Worm (Caenorhabditis elegans) whole organism, late embryonic: ENCODE data around the gene Y57G11C.46.

Experiments
- K09A11.1 ChIP-seq: sonication (generic microtip); optimal IDR thresholded peaks from 2 replicates; lab custom pipeline; 2017; ENCODE audit warnings: antibody characterized with exemption, mild to moderate bottlenecking, missing genetic modification characterization, missing compliant biosample characterization; ENCODE audit not compliant: insufficient read depth
- elt-4 ChIP-seq: sonication (generic microtip); optimal IDR thresholded peaks from 2 replicates; lab custom pipeline; 2016; ENCODE audit warnings: missing genetic modification characterization, missing compliant biosample characterization
- fkh-10 ChIP-seq: fragments of 150-350 bp; optimal IDR thresholded peaks from 2 replicates; lab custom pipeline; 2014; ENCODE audit warnings: missing biosample characterization, missing genetic modification reagents, missing genetic modification characterization
- hlh-30 ChIP-seq: sonication (generic microtip); optimal IDR thresholded peaks from 2 replicates; lab custom pipeline; 2017; ENCODE audit warnings: antibody characterized with exemption, missing genetic modification characterization, missing compliant biosample characterization; ENCODE audit not compliant: insufficient read depth
- nhr-11 ChIP-seq: fragments of 150-350 bp; optimal IDR thresholded peaks from 2 replicates; lab custom pipeline; 2014; ENCODE audit warnings: missing biosample characterization, missing genetic modification characterization
- npax-4 ChIP-seq: sonication (generic microtip); optimal IDR thresholded peaks from 2 replicates; lab custom pipeline; 2016; ENCODE audit warnings: missing genetic modification characterization, missing compliant biosample characterization
- pha-2 ChIP-seq: sonication (generic microtip); optimal IDR thresholded peaks from 2 replicates; lab custom pipeline; 2017; ENCODE audit warnings: mild to moderate bottlenecking, missing genetic modification characterization, missing compliant biosample characterization
- pha-4 ChIP-seq: fragments of 150-350 bp; optimal IDR thresholded peaks from 2 replicates; lab custom pipeline; 2018; ENCODE audit warnings: missing biosample characterization, missing genetic modification reagents, missing genetic modification characterization
- pros-1 ChIP-seq: fragments of 150-350 bp; optimal IDR thresholded peaks from 2 replicates; lab custom pipeline; 2014; ENCODE audit warnings: missing biosample characterization, missing genetic modification reagents, missing genetic modification characterization
- sox-4 ChIP-seq: sonication (generic microtip); optimal IDR thresholded peaks from 2 replicates; lab custom pipeline; 2017; ENCODE audit warnings: mild to moderate bottlenecking, missing genetic modification characterization, inconsistent platforms, missing compliant biosample characterization
- tbx-7 ChIP-seq: sonication (generic microtip); optimal IDR thresholded peaks from 2 replicates; lab custom pipeline; 2016; ENCODE audit warnings: missing genotype, missing genetic modification characterization, missing compliant biosample characterization
- ttx-3 ChIP-seq: sonication (generic microtip); optimal IDR thresholded peaks from 2 replicates; lab custom pipeline; 2016; ENCODE audit warnings: missing genetic modification reagents, missing genetic modification characterization, missing compliant biosample characterization
- unc-55 ChIP-seq: sonication (generic microtip); optimal IDR thresholded peaks from 2 replicates; lab custom pipeline; 2017; ENCODE audit warnings: missing biosample characterization, missing genetic modification reagents, missing genetic modification characterization

DNA sequence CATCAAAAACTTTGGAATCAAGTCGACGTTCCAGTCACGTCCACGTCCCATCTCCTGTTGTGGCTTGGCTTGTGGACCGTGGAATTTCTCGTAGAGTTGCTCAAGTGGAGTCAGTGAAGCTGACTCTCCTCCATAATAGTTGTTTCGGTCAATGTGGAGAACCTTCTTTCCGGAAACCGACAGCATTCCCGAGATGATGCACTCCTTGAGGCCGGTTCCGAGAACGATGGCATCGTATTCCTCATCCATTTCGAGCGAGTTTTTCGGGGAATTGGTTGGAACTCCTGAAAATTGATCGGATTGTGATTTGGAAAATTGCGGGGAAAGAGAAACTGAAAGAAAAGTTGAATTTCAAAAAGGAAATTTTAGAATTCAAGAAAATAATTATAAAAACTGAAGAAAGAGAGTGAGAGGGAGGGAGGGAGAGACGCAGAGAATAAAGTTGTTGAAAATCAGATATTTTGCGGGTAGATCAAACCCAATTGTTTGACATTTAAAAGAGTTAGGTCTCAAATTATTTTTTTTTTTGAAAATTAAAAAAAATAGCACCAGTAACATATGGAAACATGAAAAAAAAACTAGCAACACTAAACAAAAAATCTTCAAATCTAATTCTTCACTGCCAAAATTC, 23.5 kb downstream of the Y57G11C.46 start, which contains the start of gene gdi-1:
- TF ChIP-seq nhr-11 (tag; lab: Kevin White, UChicago): no peak
- no peak for TF ChIP-seq pha-2 (tag; lab: Kevin White, UChicago)
- TF ChIP-seq pha-4: no peak
- no peak for TF ChIP-seq K09A11.1 (tag; lab: Kevin White, UChicago)
- TF ChIP-seq fkh-10: no peak
- TF ChIP-seq npax-4 (tag; lab: Kevin White, UChicago): no peak
- no peak for TF ChIP-seq unc-55 (GFP tag; lab: Kevin White, UChicago)
- no peak for TF ChIP-seq hlh-30 (tag; lab: Kevin White, UChicago)
- TF ChIP-seq tbx-7 (tag; lab: Kevin White, UChicago): no peak
- no peak for TF ChIP-seq elt-4
- no peak for TF ChIP-seq ttx-3 (tag; lab: Kevin White, UChicago)
- TF ChIP-seq pros-1 (tag; lab: Kevin White, UChicago): no peak
- TF ChIP-seq sox-4 (tag; lab: Kevin White, UChicago): no peak
